Worm (Caenorhabditis elegans): ENCODE results near the gene alh-12.

The alh-12 gene

ce11 chrIII:7494850-7495314 is 41.0 kb downstream of the alh-12 start:
- TF ChIP-seq lir-3 (tag; optimal IDR thresholded peaks at IDR 0.05) (no peak), arid-1 (GFP tag; conservative IDR thresholded peaks at IDR 0.05) (0 out of 2 replicates have a peak, but pooled peaks have one; percentile 21), saeg-2 (GFP tag; IDR thresholded peaks at IDR 0.05) (peak; percentile 46; the same call in 1 of the 2 replicates), Y5F2A.4 (GFP tag; optimal IDR thresholded peaks at IDR 0.05) (peak; percentile 51), nhr-25 (tag; optimal IDR thresholded peaks at IDR 0.05; ENCODE audit: borderline replicate concordance, insufficient read depth) (peak; percentile 39), daf-8 (GFP tag; IDR thresholded peaks at IDR 0.05) (no peak), nhr-11 (tag; optimal IDR thresholded peaks at IDR 0.05) (no peak), D1046.2 (GFP tag; IDR thresholded peaks at IDR 0.05) (no peak), duxl-1 (tag; optimal IDR thresholded peaks at IDR 0.05; ENCODE audit: poor library complexity) (peak; percentile 30), aha-1 (tag) (peak; percentile 43), tag-97 (GFP tag; IDR thresholded peaks at IDR 0.05) (no peak), aly-2 (tag; optimal IDR thresholded peaks at IDR 0.05) (no peak), ceh-32 (tag; optimal IDR thresholded peaks at IDR 0.05; ENCODE audit: poor library complexity) (no peak), egl-27 (tag; optimal IDR thresholded peaks at IDR 0.05) (no peak), zip-11 (GFP tag; IDR thresholded peaks at IDR 0.05) (no peak), nhr-42 (GFP tag; IDR thresholded peaks at IDR 0.05) (0 out of 2 replicates have a peak, but pooled peaks have one; percentile 37), dpl-1 (GFP tag; optimal IDR thresholded peaks at IDR 0.05) (no peak), vab-7 (GFP tag; IDR thresholded peaks at IDR 0.05) (no peak), daf-19 (GFP tag; conservative IDR thresholded peaks at IDR 0.05) (no peak; the same call in 1 of the 2 replicates), F49E8.2 (tag; optimal IDR thresholded peaks at IDR 0.05; ENCODE audit: borderline replicate concordance) (peak; percentile 72), hlh-11 (tag; optimal IDR thresholded peaks at IDR 0.05) (no peak), unc-130 (GFP tag; optimal IDR thresholded peaks at IDR 0.05) (peak; percentile 43), madf-5 (GFP tag; IDR thresholded peaks at IDR 0.05) (0 out of 4 replicates have a peak, but pooled peaks of 1 of the 2 experiments have one; percentile 2), dmd-8 (GFP tag; IDR thresholded peaks at IDR 0.05) (0 out of 2 replicates have a peak, but pooled peaks have one; percentile 46), ctbp-1 (GFP tag; IDR thresholded peaks at IDR 0.05) (peak; percentile 49; the same call in 1 of the 2 replicates), zip-2 (tag; optimal IDR thresholded peaks at IDR 0.05) (peak; percentile 24), nhr-102 (tag; optimal IDR thresholded peaks at IDR 0.05) (peak; percentile 62), lin-13 (GFP tag; optimal IDR thresholded peaks at IDR 0.05) (no peak), ztf-11 (tag; optimal IDR thresholded peaks at IDR 0.05) (no peak), F44E2.7 (GFP tag; IDR thresholded peaks at IDR 0.05) (no peak), attf-4 (tag; optimal IDR thresholded peaks at IDR 0.05) (no peak), madf-9 (GFP tag; conservative IDR thresholded peaks at IDR 0.05) (0 out of 2 replicates have a peak, but pooled peaks have one; percentile 22), rbr-2 (tag; optimal IDR thresholded peaks at IDR 0.05) (no peak), dmd-9 (GFP tag; IDR thresholded peaks at IDR 0.05) (no peak), gei-8 (GFP tag; optimal IDR thresholded peaks at IDR 0.05) (peak; percentile 67), ZK546.5 (tag; optimal IDR thresholded peaks at IDR 0.05) (no peak), lin-39 (tag; optimal IDR thresholded peaks at IDR 0.05) (no peak), pqm-1 (tag; optimal IDR thresholded peaks at IDR 0.05) (no peak), nhr-111 (GFP tag; optimal IDR thresholded peaks at IDR 0.05) (peak; percentile 28), lin-1 (GFP tag; IDR thresholded peaks at IDR 0.05) (no peak), unc-62 (GFP tag; optimal IDR thresholded peaks at IDR 0.05 in 1 of 2) (no peak), unc-62 (tag; optimal IDR thresholded peaks at IDR 0.05) (no peak), snpc-1.2 (GFP tag; IDR thresholded peaks at IDR 0.05) (no peak), ama-1 (optimal IDR thresholded peaks at IDR 0.05) (peak; percentile 93), mes-2 (tag; optimal IDR thresholded peaks at IDR 0.05; ENCODE audit: poor library complexity, severe bottlenecking) (peak; percentile 44), lin-29 (GFP tag; IDR thresholded peaks at IDR 0.05) (no peak), php-3 (GFP tag; IDR thresholded peaks at IDR 0.05) (0 out of 2 replicates have a peak, but pooled peaks have one; percentile 5), mep-1 (tag; optimal IDR thresholded peaks at IDR 0.05) (no peak), dmd-6 (GFP tag; IDR thresholded peaks at IDR 0.05) (no peak), nhr-76 (tag; optimal IDR thresholded peaks at IDR 0.05) (no peak), tra-1 (GFP tag; IDR thresholded peaks at IDR 0.05) (peak; percentile 52; the same call in 1 of the 2 replicates)

Data from whole organism, L4 larva.